Fruit fly (Drosophila melanogaster) whole organism, embryonic: ENCODE data around the gene CG10431.

Experiments
- Antp ChIP-seq: fragments of 200-800 bp; sonication (Bioruptor generic); optimal IDR thresholded peaks from 3 replicates; lab custom pipeline; 2016; ENCODE audit warnings: missing biosample characterization, missing genetic modification characterization
- CG10209 ChIP-seq: fragments of 200-800 bp; sonication (Bioruptor generic); optimal IDR thresholded peaks from 3 replicates; lab custom pipeline; 2017; ENCODE audit warnings: missing biosample characterization, mild to moderate bottlenecking, missing genetic modification characterization, missing genetic modification reagents
- CG11093 ChIP-seq: fragments of 200-800 bp; sonication (Bioruptor generic); IDR thresholded peaks from 3 replicates; pipeline ENCODE4 v1.3.6; 2022; ENCODE audit warnings: missing biosample characterization, missing genetic modification characterization
- CG12942 ChIP-seq: fragments of 200-800 bp; sonication (Bioruptor generic); optimal IDR thresholded peaks from 3 replicates; lab custom pipeline; 2016; ENCODE audit warnings: missing biosample characterization, missing genetic modification characterization
- CG13624 ChIP-seq: fragments of 200-800 bp; sonication (Bioruptor generic); optimal IDR thresholded peaks from 2 replicates; lab custom pipeline; 2016; ENCODE audit warnings: missing biosample characterization, missing genetic modification characterization
- CG14965 ChIP-seq: fragments of 200-800 bp; sonication (Bioruptor generic); optimal IDR thresholded peaks from 2 replicates; lab custom pipeline; 2016; ENCODE audit warnings: missing biosample characterization, missing genetic modification characterization, borderline replicate concordance
- CG16813 ChIP-seq: fragments of 200-800 bp; sonication (Bioruptor generic); IDR thresholded peaks from 3 replicates; pipeline ENCODE4 v1.3.6; 2022; ENCODE audit warnings: missing biosample characterization, missing genetic modification characterization; ENCODE audit not compliant: partially characterized antibody
- CG31441 ChIP-seq: fragments of 200-800 bp; sonication (Bioruptor generic); IDR thresholded peaks from 2 replicates; pipeline ENCODE4 v1.3.6; 2022; ENCODE audit warnings: missing biosample characterization, missing genetic modification characterization
- CG34376 ChIP-seq: fragments of 200-800 bp; sonication (Bioruptor generic); optimal IDR thresholded peaks from 2 replicates; lab custom pipeline; 2018; ENCODE audit warnings: missing biosample characterization, mild to moderate bottlenecking, missing genetic modification characterization
- CG3847 ChIP-seq: fragments of 200-800 bp; sonication (Bioruptor generic); IDR thresholded peaks from 2 replicates; pipeline ENCODE4 v1.3.6; 2022; ENCODE audit warnings: missing biosample characterization, missing genetic modification characterization
- CG4424 ChIP-seq: fragments of 200-800 bp; sonication (Bioruptor generic); optimal IDR thresholded peaks from 3 replicates; lab custom pipeline; 2016; ENCODE audit warnings: missing biosample characterization, missing genetic modification characterization
- CG6683 ChIP-seq: fragments of 200-800 bp; sonication (Bioruptor generic); optimal IDR thresholded peaks from 2 replicates; lab custom pipeline; 2017; ENCODE audit warnings: missing biosample characterization, mild to moderate bottlenecking, missing genetic modification characterization, missing genetic modification reagents
- CG7928 ChIP-seq: fragments of 200-800 bp; sonication (Bioruptor generic); optimal IDR thresholded peaks from 2 replicates; lab custom pipeline; 2017; ENCODE audit warnings: missing biosample characterization, mild to moderate bottlenecking, missing genetic modification characterization
- CG8290 ChIP-seq, 3 experiments: fragments of 200-800 bp; sonication (Bioruptor generic); optimal IDR thresholded peaks; 2 replicates each; lab custom pipeline; 2016 to 2019; ENCODE audit warnings: missing biosample characterization in 3 of 3, missing genetic modification characterization in 3 of 3, mild to moderate bottlenecking in 2 of 3, moderate library complexity in 1 of 3
- CHES-1-like ChIP-seq: fragments of 200-800 bp; sonication (Bioruptor generic); optimal IDR thresholded peaks from 2 replicates; lab custom pipeline; 2016; ENCODE audit warnings: missing biosample characterization, missing genetic modification characterization
- Camta ChIP-seq: fragments of 200-800 bp; sonication (Bioruptor generic); optimal IDR thresholded peaks from 2 replicates; lab custom pipeline; 2016; ENCODE audit warnings: missing biosample characterization, missing genetic modification characterization
- CoRest ChIP-seq: fragments of 200-800 bp; sonication (Bioruptor generic); optimal IDR thresholded peaks from 3 replicates; lab custom pipeline; 2018; ENCODE audit warnings: missing biosample characterization, mild to moderate bottlenecking, missing genetic modification characterization, moderate library complexity
- D ChIP-seq, 2 experiments: fragments of 200-800 bp in 1 of 2; fragments of >200 bp in 1 of 2; sonication (Bioruptor generic) in 1 of 2; optimal IDR thresholded peaks; 2 replicates in 1 of 2; 3 replicates in 1 of 2; lab custom pipeline; 2017; ENCODE audit warnings: mild to moderate bottlenecking in 1 of 2, missing biosample characterization in 1 of 2, missing genetic modification characterization in 1 of 2, missing genetic modification reagents in 1 of 2
- Dip2 ChIP-seq: fragments of 200-800 bp; sonication (Bioruptor generic); IDR thresholded peaks from 2 replicates; pipeline ENCODE4 v1.3.6; 2022; ENCODE audit warnings: missing biosample characterization, missing genetic modification characterization
- GATAe ChIP-seq: fragments of 200-800 bp; sonication (Bioruptor generic); conservative IDR thresholded peaks from 2 replicates; pipeline ENCODE4 v1.3.6; 2022; ENCODE audit warnings: missing biosample characterization, missing genetic modification characterization
- H15 ChIP-seq: fragments of 200-800 bp; sonication (Bioruptor generic); IDR thresholded peaks from 3 replicates; pipeline ENCODE4 v1.3.6; 2022; ENCODE audit warnings: missing biosample characterization, missing genetic modification characterization
- HLH54F ChIP-seq: fragments of 200-800 bp; sonication (Bioruptor generic); optimal IDR thresholded peaks from 3 replicates; lab custom pipeline; 2016; ENCODE audit warnings: missing biosample characterization, missing genetic modification characterization
- Hey ChIP-seq: fragments of 200-800 bp; sonication (Bioruptor generic); optimal IDR thresholded peaks from 3 replicates; lab custom pipeline; 2018; ENCODE audit warnings: missing biosample characterization, mild to moderate bottlenecking, missing genetic modification characterization
- HmgZ ChIP-seq: fragments of 200-800 bp; sonication (Bioruptor generic); optimal IDR thresholded peaks from 2 replicates; lab custom pipeline; 2018; ENCODE audit warnings: missing biosample characterization, mild to moderate bottlenecking, missing genetic modification characterization
- Hr39 ChIP-seq: fragments of >200 bp; optimal IDR thresholded peaks from 2 replicates; lab custom pipeline; 2017
- Max ChIP-seq: fragments of 200-800 bp; sonication (Bioruptor generic); optimal IDR thresholded peaks from 2 replicates; lab custom pipeline; 2016; ENCODE audit warnings: missing biosample characterization, mild to moderate bottlenecking, missing genetic modification characterization
- Scr ChIP-seq: fragments of 200-800 bp; sonication (Bioruptor generic); IDR thresholded peaks from 2 replicates; pipeline ENCODE4 v1.3.6; 2022; ENCODE audit warnings: missing biosample characterization, missing genetic modification characterization; ENCODE audit not compliant: partially characterized antibody
- Sox100B ChIP-seq: fragments of 200-800 bp; sonication (Bioruptor generic); optimal IDR thresholded peaks from 3 replicates; lab custom pipeline; 2018; ENCODE audit warnings: missing biosample characterization, mild to moderate bottlenecking, missing genetic modification characterization
- Spps ChIP-seq: fragments of 200-800 bp; sonication (Bioruptor generic); optimal IDR thresholded peaks from 2 replicates; lab custom pipeline; 2018; ENCODE audit warnings: missing biosample characterization, mild to moderate bottlenecking, missing genetic modification characterization
- Stat92E ChIP-seq, 3 experiments: fragments of >200 bp in 2 of 3; fragments of 200-800 bp in 1 of 3; sonication (Bioruptor generic) in 1 of 3; optimal IDR thresholded peaks; 2 replicates each; lab custom pipeline; 2017 to 2019; ENCODE audit warnings: missing biosample characterization in 3 of 3, missing genetic modification characterization in 3 of 3, mild to moderate bottlenecking in 1 of 3, moderate library complexity in 1 of 3
- TFAM ChIP-seq: fragments of 200-800 bp; sonication (Bioruptor generic); optimal IDR thresholded peaks from 2 replicates; lab custom pipeline; 2017; ENCODE audit warnings: missing biosample characterization, missing genetic modification characterization, inconsistent platforms
- Trl ChIP-seq, 3 experiments: fragments of >200 bp in 2 of 3; fragments of 200-800 bp in 1 of 3; sonication (Bioruptor generic) in 1 of 3; optimal IDR thresholded peaks; 2 replicates in 1 of 3; 3 replicates in 2 of 3; lab custom pipeline; 2016 to 2017; ENCODE audit warnings: missing biosample characterization in 1 of 3, missing genetic modification characterization in 1 of 3
- bbx ChIP-seq: fragments of 200-800 bp; sonication (Bioruptor generic); IDR thresholded peaks from 2 replicates; pipeline ENCODE4 v1.3.6; 2022; ENCODE audit warnings: missing biosample characterization, missing genetic modification characterization; ENCODE audit not compliant: partially characterized antibody
- cas ChIP-seq: fragments of 200-800 bp; sonication (Bioruptor generic); IDR thresholded peaks from 2 replicates; pipeline ENCODE4 v1.3.6; 2022; ENCODE audit warnings: missing biosample characterization, missing genetic modification characterization
- cg ChIP-seq: fragments of 200-800 bp; sonication (Bioruptor generic); optimal IDR thresholded peaks from 3 replicates; lab custom pipeline; 2019; ENCODE audit warnings: missing biosample characterization, mild to moderate bottlenecking, missing genetic modification characterization, moderate library complexity
- chif ChIP-seq, 2 experiments: fragments of 200-800 bp; sonication (Bioruptor generic); optimal IDR thresholded peaks; 3 replicates each; lab custom pipeline; 2016; ENCODE audit warnings: missing biosample characterization in 2 of 2, missing genetic modification characterization in 2 of 2
- da ChIP-seq: fragments of 200-800 bp; sonication (Bioruptor generic); optimal IDR thresholded peaks from 2 replicates; lab custom pipeline; 2016; ENCODE audit warnings: missing biosample characterization, missing genetic modification characterization
- ems ChIP-seq: fragments of 200-800 bp; sonication (Bioruptor generic); optimal IDR thresholded peaks from 3 replicates; lab custom pipeline; 2016; ENCODE audit warnings: missing biosample characterization, missing genetic modification characterization
- exex ChIP-seq: fragments of 200-800 bp; sonication (Bioruptor generic); optimal IDR thresholded peaks from 4 replicates; lab custom pipeline; 2018; ENCODE audit warnings: missing biosample characterization, mild to moderate bottlenecking, missing genetic modification characterization, moderate library complexity
- fu2 ChIP-seq: fragments of 200-800 bp; sonication (Bioruptor generic); optimal IDR thresholded peaks from 2 replicates; lab custom pipeline; 2016; ENCODE audit warnings: missing biosample characterization, missing genetic modification characterization
- gt ChIP-seq: fragments of 200-800 bp; sonication (Bioruptor generic); IDR thresholded peaks from 2 replicates; pipeline ENCODE4 v1.3.6; 2022; ENCODE audit warnings: missing biosample characterization, missing genetic modification characterization
- ken ChIP-seq: fragments of 200-800 bp; sonication (Bioruptor generic); IDR thresholded peaks from 3 replicates; pipeline ENCODE4 v1.3.6; 2022; ENCODE audit warnings: missing biosample characterization, missing genetic modification characterization
- knrl ChIP-seq: fragments of 200-800 bp; sonication (Bioruptor generic); IDR thresholded peaks from 3 replicates; pipeline ENCODE4 v1.3.6; 2022; ENCODE audit warnings: missing biosample characterization, missing genetic modification characterization; ENCODE audit not compliant: partially characterized antibody
- nerfin-1 ChIP-seq: fragments of 200-800 bp; sonication (Bioruptor generic); optimal IDR thresholded peaks from 3 replicates; lab custom pipeline; 2019; ENCODE audit warnings: missing biosample characterization, mild to moderate bottlenecking, missing genetic modification characterization, moderate library complexity
- peb ChIP-seq: fragments of 200-800 bp; sonication (Bioruptor generic); IDR thresholded peaks from 2 replicates; pipeline ENCODE4 v1.3.6; 2022; ENCODE audit warnings: missing biosample characterization, missing genetic modification characterization
- sens-2 ChIP-seq: fragments of 200-800 bp; sonication (Bioruptor generic); IDR thresholded peaks from 2 replicates; pipeline ENCODE4 v1.3.6; 2022; ENCODE audit warnings: missing biosample characterization, missing genetic modification characterization
- tap ChIP-seq: fragments of 200-800 bp; optimal IDR thresholded peaks from 3 replicates; lab custom pipeline; 2019; ENCODE audit warnings: missing biosample characterization, mild to moderate bottlenecking, missing genetic modification characterization, moderate library complexity
- zen ChIP-seq: fragments of 200-800 bp; sonication (Bioruptor generic); optimal IDR thresholded peaks from 3 replicates; lab custom pipeline; 2018; ENCODE audit warnings: missing biosample characterization, mild to moderate bottlenecking, missing genetic modification characterization, moderate library complexity
- zfh2 ChIP-seq: fragments of 200-800 bp; sonication (Bioruptor generic); optimal IDR thresholded peaks from 2 replicates; lab custom pipeline; 2016; ENCODE audit warnings: missing biosample characterization, missing genetic modification characterization

CG10431 gene

DNA sequence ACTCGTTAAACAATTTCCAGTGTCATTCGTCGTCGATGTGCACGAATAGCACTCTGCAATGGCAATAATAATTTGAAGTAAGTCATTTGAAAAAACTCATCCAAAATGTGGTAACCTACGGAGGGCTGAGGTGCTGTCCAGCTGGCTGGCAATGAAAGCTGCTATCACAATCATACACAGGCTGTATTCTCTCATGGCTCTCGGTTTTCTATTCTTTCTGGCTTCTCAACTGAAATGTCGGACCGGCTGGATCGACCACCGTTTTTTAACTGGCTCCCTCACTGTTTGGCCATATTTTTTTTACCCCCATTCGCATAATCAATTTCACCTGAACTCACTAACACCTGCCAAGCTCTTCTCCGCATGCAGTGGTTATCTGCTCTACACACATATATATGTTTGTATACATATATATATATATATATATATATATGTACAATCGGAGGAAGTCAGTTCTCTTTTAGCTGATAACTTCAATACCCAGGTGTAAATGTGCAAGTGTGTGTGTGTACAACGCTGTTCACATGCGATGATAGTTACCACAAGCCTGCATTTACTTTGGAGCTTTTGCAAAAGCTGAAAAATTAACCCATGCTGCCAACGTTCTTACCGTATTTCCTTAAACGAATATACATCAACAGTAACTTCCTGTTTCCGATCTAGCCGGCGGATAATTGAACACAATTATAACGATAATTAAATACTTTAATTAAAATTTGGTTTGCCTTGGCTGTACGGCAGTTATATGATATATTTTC lies 21.3 kb downstream of the CG10431 start, which contains the start of gene CG10650 (continued):
- TF ChIP-seq CG11093 (GFP tag; lab: Robert Waterston, UW) (no peak), Max (GFP tag; lab: Kevin White, UChicago) (no peak), CG8290 (GFP tag; optimal IDR thresholded peaks at IDR 0.05; lab: Kevin White, UChicago) (no peak), CG8290 (tag; optimal IDR thresholded peaks at IDR 0.05; lab: Kevin White, UChicago) (no peak), ken (GFP tag; lab: Robert Waterston, UW) (no peak), chif (GFP tag; optimal IDR thresholded peaks at IDR 0.05; lab: Kevin White, UChicago) (no peak), tap (no peak), CG14965 (GFP tag; lab: Kevin White, UChicago) (no peak), CG13624 (GFP tag; lab: Kevin White, UChicago) (no peak), Scr (no peak), ems (GFP tag; lab: Kevin White, UChicago) (no peak), HmgZ (peak; percentile 29), Camta (GFP tag; lab: Kevin White, UChicago) (no peak), sens-2 (GFP tag; lab: Robert Waterston, UW) (no peak), CG4424 (GFP tag; lab: Kevin White, UChicago) (no peak), exex (peak; percentile 39), zfh2 (GFP tag; lab: Kevin White, UChicago) (no peak), Hey (tag; lab: Kevin White, UChicago) (peak; percentile 36), cas (GFP tag; lab: Robert Waterston, UW) (no peak), cg (peak; percentile 67), Dip2 (GFP tag; lab: Robert Waterston, UW) (no peak), D (optimal IDR thresholded peaks at IDR 0.05; lab: Kevin White, UChicago) (no peak), D (GFP tag; optimal IDR thresholded peaks at IDR 0.05; lab: Kevin White, UChicago) (no peak), Stat92E (GFP tag; optimal IDR thresholded peaks at IDR 0.05; lab: Kevin White, UChicago) (no peak), HLH54F (GFP tag; lab: Kevin White, UChicago) (no peak), zen (tag; lab: Kevin White, UChicago) (no peak), GATAe (GFP tag; lab: Robert Waterston, UW) (peak; percentile 37), gt (GFP tag; lab: Robert Waterston, UW) (no peak), Sox100B (GFP tag; lab: Kevin White, UChicago) (no peak), CoRest (tag; lab: Kevin White, UChicago) (no peak), Hr39 (lab: Kevin White, UChicago) (no peak), CG31441 (GFP tag; lab: Robert Waterston, UW) (no peak), peb (GFP tag; lab: Robert Waterston, UW) (no peak), CHES-1-like (GFP tag; lab: Kevin White, UChicago) (no peak), CG10209 (no peak), CG12942 (no peak), TFAM (no peak), H15 (GFP tag; lab: Robert Waterston, UW) (no peak), fu2 (no peak), CG7928 (GFP tag; lab: Kevin White, UChicago) (no peak), nerfin-1 (tag; lab: Kevin White, UChicago) (no peak), da (GFP tag; lab: Kevin White, UChicago) (no peak), Antp (no peak), Trl (optimal IDR thresholded peaks at IDR 0.05; lab: Kevin White, UChicago) (no peak), Trl (GFP tag; optimal IDR thresholded peaks at IDR 0.05; lab: Kevin White, UChicago) (no peak), CG6683 (GFP tag; lab: Kevin White, UChicago) (no peak), CG3847 (GFP tag; lab: Robert Waterston, UW) (no peak), bbx (GFP tag; lab: Robert Waterston, UW) (no peak), CG16813 (GFP tag; lab: Robert Waterston, UW) (no peak), Spps (tag; lab: Kevin White, UChicago) (no peak), CG34376 (GFP tag; lab: Kevin White, UChicago) (peak; percentile 17), knrl (GFP tag; lab: Robert Waterston, UW) (no peak)
